Fruit fly (Drosophila melanogaster): ENCODE measurements around the gene CG42788.

CG42788 gene

dm6 chr3R:15149772-15150512 lies 18.2 kb upstream of the CG42788 start, which contains the start of gene Gyc88E (continued):
- TF ChIP-seq cwo (GFP tag; optimal IDR thresholded peaks at IDR 0.05) = peak; percentile 16
- no peak for TF ChIP-seq CG10654 (GFP tag; optimal IDR thresholded peaks at IDR 0.05)
- peak; percentile 42 for TF ChIP-seq CG6272 (GFP tag; IDR thresholded peaks at IDR 0.05)
- TF ChIP-seq wek (GFP tag; optimal IDR thresholded peaks at IDR 0.05) = no peak
- TF ChIP-seq CG6791 (GFP tag; IDR thresholded peaks at IDR 0.05; ENCODE audit: partially characterized antibody) = no peak
- TF ChIP-seq H15 (GFP tag; IDR thresholded peaks at IDR 0.05) = no peak
- peak; percentile 68 for TF ChIP-seq stc (GFP tag; IDR thresholded peaks at IDR 0.05)
- TF ChIP-seq gsb (GFP tag; IDR thresholded peaks at IDR 0.05) = peak; percentile 36; the same call in 1 of the 2 replicates
- TF ChIP-seq HLH3B (GFP tag; IDR thresholded peaks at IDR 0.05) = peak; percentile 38
- TF ChIP-seq CG9876 (GFP tag; optimal IDR thresholded peaks at IDR 0.05) = no peak
- TF ChIP-seq CG9215 (GFP tag; IDR thresholded peaks at IDR 0.05) = peak; percentile 73
- no peak for TF ChIP-seq Antp (GFP tag; optimal IDR thresholded peaks at IDR 0.05)
- no peak for TF ChIP-seq CG8388 (GFP tag; optimal IDR thresholded peaks at IDR 0.05)
- no peak for TF ChIP-seq slou (GFP tag; optimal IDR thresholded peaks at IDR 0.05)
- TF ChIP-seq CG17829 (tag; optimal IDR thresholded peaks at IDR 0.05) = no peak
- TF ChIP-seq trh (GFP tag; optimal IDR thresholded peaks at IDR 0.05) = no peak
- no peak for TF ChIP-seq fd64A (GFP tag; optimal IDR thresholded peaks at IDR 0.05)
- no peak for TF ChIP-seq CG4360 (GFP tag; IDR thresholded peaks at IDR 0.05)
- peak; percentile 10 for TF ChIP-seq sqz (GFP tag; optimal IDR thresholded peaks at IDR 0.05)
- TF ChIP-seq E2f1 (GFP tag; IDR thresholded peaks at IDR 0.05) = peak; percentile 59
- TF ChIP-seq zfh2 (GFP tag; optimal IDR thresholded peaks at IDR 0.05) = no peak
- peak; percentile 55 for TF ChIP-seq CG13296 (GFP tag; optimal IDR thresholded peaks at IDR 0.05)
- no peak for TF ChIP-seq Doc3 (GFP tag; IDR thresholded peaks at IDR 0.05; ENCODE audit: partially characterized antibody)
- TF ChIP-seq lola (GFP tag; optimal IDR thresholded peaks at IDR 0.05) = no peak

- TF ChIP-seq fru (optimal IDR thresholded peaks at IDR 0.05) (no peak), CG2120 (GFP tag; optimal IDR thresholded peaks at IDR 0.05) (no peak), CG12104 (GFP tag; optimal IDR thresholded peaks at IDR 0.05) (no peak), onecut (GFP tag; IDR thresholded peaks at IDR 0.05) (no peak), CG11093 (GFP tag; IDR thresholded peaks at IDR 0.05) (no peak), MESR4 (GFP tag; optimal IDR thresholded peaks at IDR 0.05) (no peak), sens (GFP tag) (peak; percentile 57), odd (GFP tag; optimal IDR thresholded peaks at IDR 0.05) (no peak), Xbp1 (GFP tag; optimal IDR thresholded peaks at IDR 0.05) (no peak), ham (GFP tag; IDR thresholded peaks at IDR 0.05) (no peak), ap (GFP tag; IDR thresholded peaks at IDR 0.05) (no peak), slbo (GFP tag; IDR thresholded peaks at IDR 0.05) (no peak), CG17359 (tag; optimal IDR thresholded peaks at IDR 0.05) (no peak), Vsx1 (GFP tag; optimal IDR thresholded peaks at IDR 0.05) (no peak), CG1024 (GFP tag; IDR thresholded peaks at IDR 0.05) (0 out of 2 replicates have a peak, but pooled peaks have one; percentile 5), CTCF (GFP tag; optimal IDR thresholded peaks at IDR 0.05) (peak; percentile 72), klu (GFP tag; IDR thresholded peaks at IDR 0.05) (no peak), CG12769 (tag; optimal IDR thresholded peaks at IDR 0.05) (no peak)
These were observed 16.8 kb upstream of the CG42788 start for dm6 chr3R:15148562-15148961.
